Fruit fly (Drosophila melanogaster) whole organism, embryonic: ENCODE results near the gene RIOK2.
A peak's percentile ranks its signal among the peaks of the same experiment; 100 is the strongest.

Source experiments
- Adf1 ChIP-seq: fragments of 200-800 bp; sonication (Bioruptor generic); IDR thresholded peaks from 2 replicates; pipeline ENCODE4 v1.3.6; 2022; ENCODE audit warnings: missing biosample characterization, missing genetic modification characterization
- Blimp-1 ChIP-seq: fragments of 200-800 bp; sonication (Bioruptor generic); optimal IDR thresholded peaks from 3 replicates; lab custom pipeline; 2018; ENCODE audit warnings: missing biosample characterization, missing genetic modification characterization, mild to moderate bottlenecking, moderate library complexity, missing genetic modification reagents
- BtbVII ChIP-seq: fragments of 200-800 bp; sonication (Bioruptor generic); optimal IDR thresholded peaks from 3 replicates; lab custom pipeline; 2017; ENCODE audit warnings: missing biosample characterization, mild to moderate bottlenecking, missing genetic modification characterization
- CG10209 ChIP-seq: fragments of 200-800 bp; sonication (Bioruptor generic); optimal IDR thresholded peaks from 3 replicates; lab custom pipeline; 2017; ENCODE audit warnings: missing biosample characterization, mild to moderate bottlenecking, missing genetic modification characterization, missing genetic modification reagents
- CG10462 ChIP-seq: fragments of 200-800 bp; sonication (Bioruptor generic); optimal IDR thresholded peaks from 2 replicates; lab custom pipeline; 2016; ENCODE audit warnings: missing biosample characterization, missing genetic modification characterization
- CG10543 ChIP-seq: fragments of 200-800 bp; sonication (Bioruptor generic); optimal IDR thresholded peaks from 3 replicates; lab custom pipeline; 2017; ENCODE audit warnings: missing biosample characterization, mild to moderate bottlenecking, missing genetic modification characterization, moderate library complexity
- CG12104 ChIP-seq: fragments of 200-800 bp; sonication (Bioruptor generic); optimal IDR thresholded peaks from 3 replicates; lab custom pipeline; 2016; ENCODE audit warnings: missing biosample characterization, missing genetic modification characterization
- CG13894 ChIP-seq: fragments of 200-800 bp; sonication (Bioruptor generic); optimal IDR thresholded peaks from 3 replicates; lab custom pipeline; 2018; ENCODE audit warnings: missing biosample characterization, mild to moderate bottlenecking, missing genetic modification characterization, moderate library complexity
- CG15269 ChIP-seq: fragments of 200-800 bp; sonication (Bioruptor generic); optimal IDR thresholded peaks from 2 replicates; lab custom pipeline; 2018; ENCODE audit warnings: missing biosample characterization, mild to moderate bottlenecking, missing genetic modification characterization, moderate library complexity
- CG1603 ChIP-seq: fragments of 200-800 bp; sonication (Bioruptor generic); optimal IDR thresholded peaks from 2 replicates; lab custom pipeline; 2019; ENCODE audit warnings: missing biosample characterization, mild to moderate bottlenecking, missing genetic modification characterization, moderate library complexity
- CG17328 ChIP-seq: fragments of 200-800 bp; sonication (Bioruptor generic); IDR thresholded peaks from 2 replicates; pipeline ENCODE4 v1.3.6; 2022; ENCODE audit warnings: missing biosample characterization, missing genetic modification characterization
- CG18764 ChIP-seq: fragments of 200-800 bp; sonication (Bioruptor generic); optimal IDR thresholded peaks from 3 replicates; lab custom pipeline; 2016; ENCODE audit warnings: missing biosample characterization, missing genetic modification characterization
- CG2116 ChIP-seq: fragments of 200-800 bp; sonication (Bioruptor generic); optimal IDR thresholded peaks from 3 replicates; lab custom pipeline; 2018; ENCODE audit warnings: missing biosample characterization, mild to moderate bottlenecking, missing genetic modification characterization
- CG2199 ChIP-seq: fragments of 200-800 bp; sonication (Bioruptor generic); IDR thresholded peaks from 3 replicates; pipeline ENCODE4 v1.3.6; 2022; ENCODE audit warnings: missing biosample characterization, missing genetic modification characterization
- CG3065 ChIP-seq: fragments of 200-800 bp; sonication (Bioruptor generic); optimal IDR thresholded peaks from 2 replicates; lab custom pipeline; 2016; ENCODE audit warnings: missing biosample characterization, missing genetic modification characterization
- CG31365 ChIP-seq: fragments of 200-800 bp; sonication (Bioruptor generic); optimal IDR thresholded peaks from 2 replicates; lab custom pipeline; 2018; ENCODE audit warnings: missing biosample characterization, mild to moderate bottlenecking, missing genetic modification characterization
- CG3726 ChIP-seq: fragments of 200-800 bp; sonication (Bioruptor generic); IDR thresholded peaks from 3 replicates; pipeline ENCODE4, ENCODE4 v1.3.6; 2022; ENCODE audit warnings: missing biosample characterization, missing genetic modification characterization
- CG4404 ChIP-seq: fragments of 200-800 bp; sonication (Bioruptor generic); IDR thresholded peaks from 2 replicates; pipeline ENCODE4 v1.3.6; 2022; ENCODE audit warnings: missing biosample characterization, missing genetic modification characterization
- CG6683 ChIP-seq: fragments of 200-800 bp; sonication (Bioruptor generic); optimal IDR thresholded peaks from 2 replicates; lab custom pipeline; 2017; ENCODE audit warnings: missing biosample characterization, mild to moderate bottlenecking, missing genetic modification characterization, missing genetic modification reagents
- CG6689 ChIP-seq: fragments of 200-800 bp; sonication (Bioruptor generic); IDR thresholded peaks from 2 replicates; pipeline ENCODE4 v1.3.6; 2022; ENCODE audit warnings: missing biosample characterization, missing genetic modification characterization
- CG8290 ChIP-seq, 3 experiments: fragments of 200-800 bp; sonication (Bioruptor generic); optimal IDR thresholded peaks; 2 replicates each; lab custom pipeline; 2016 to 2019; ENCODE audit warnings: missing biosample characterization in 3 of 3, missing genetic modification characterization in 3 of 3, mild to moderate bottlenecking in 2 of 3, moderate library complexity in 1 of 3
- Camta ChIP-seq: fragments of 200-800 bp; sonication (Bioruptor generic); optimal IDR thresholded peaks from 2 replicates; lab custom pipeline; 2016; ENCODE audit warnings: missing biosample characterization, missing genetic modification characterization
- CrebB ChIP-seq: fragments of 200-800 bp; sonication (Bioruptor generic); optimal IDR thresholded peaks from 3 replicates; lab custom pipeline; 2018; ENCODE audit warnings: missing biosample characterization, mild to moderate bottlenecking, missing genetic modification characterization
- Dref ChIP-seq: fragments of 200-800 bp; sonication (Bioruptor generic); IDR thresholded peaks from 2 replicates; pipeline ENCODE4 v1.3.6; 2022; ENCODE audit warnings: missing biosample characterization, missing genetic modification characterization
- Elba2 ChIP-seq: fragments of 200-800 bp; sonication (Bioruptor generic); optimal IDR thresholded peaks from 3 replicates; lab custom pipeline; 2016; ENCODE audit warnings: missing biosample characterization, missing genetic modification characterization
- Ets65A ChIP-seq: fragments of 200-800 bp; sonication (Bioruptor generic); peaks from one replicate; lab custom pipeline; 2016; ENCODE audit warnings: missing biosample characterization, missing genetic modification characterization
- Ets97D ChIP-seq: fragments of 200-800 bp; sonication (Bioruptor generic); optimal IDR thresholded peaks from 3 replicates; lab custom pipeline; 2016; ENCODE audit warnings: missing biosample characterization, missing genetic modification characterization
- GATAe ChIP-seq: fragments of 200-800 bp; sonication (Bioruptor generic); conservative IDR thresholded peaks from 2 replicates; pipeline ENCODE4 v1.3.6; 2022; ENCODE audit warnings: missing biosample characterization, missing genetic modification characterization
- Gug ChIP-seq: fragments of 200-800 bp; sonication (Bioruptor generic); IDR thresholded peaks from 4 replicates; pipeline ENCODE4 v1.3.6; 2022; ENCODE audit warnings: missing biosample characterization, missing genetic modification characterization
- Pdp1 ChIP-seq, 2 experiments: fragments of 200-800 bp; sonication (Bioruptor generic); optimal IDR thresholded peaks; 3 replicates each; lab custom pipeline; 2016; ENCODE audit warnings: missing biosample characterization in 2 of 2, missing genetic modification characterization in 2 of 2, mild to moderate bottlenecking in 1 of 2, moderate library complexity in 1 of 2
- Rx ChIP-seq: fragments of 200-800 bp; sonication (Bioruptor generic); IDR thresholded peaks from 2 replicates; pipeline ENCODE4 v1.3.6; 2022; ENCODE audit warnings: missing biosample characterization, missing genetic modification characterization
- Sox100B ChIP-seq: fragments of 200-800 bp; sonication (Bioruptor generic); optimal IDR thresholded peaks from 3 replicates; lab custom pipeline; 2018; ENCODE audit warnings: missing biosample characterization, mild to moderate bottlenecking, missing genetic modification characterization
- Taf1 ChIP-seq: fragments of 200-800 bp; sonication (Bioruptor generic); IDR thresholded peaks from 2 replicates; pipeline ENCODE4 v1.3.6; 2022; ENCODE audit warnings: missing biosample characterization, missing genetic modification characterization
- Tbp ChIP-seq: fragments of >200 bp; optimal IDR thresholded peaks from 2 replicates; lab custom pipeline; 2018; ENCODE audit warnings: missing biosample characterization, missing genetic modification characterization
- cad ChIP-seq: fragments of >200 bp; optimal IDR thresholded peaks from 2 replicates; lab custom pipeline; 2017; ENCODE audit warnings: missing biosample characterization, missing genetic modification characterization
- dpn ChIP-seq, 2 experiments: fragments of 200-800 bp; sonication (Bioruptor generic); optimal IDR thresholded peaks; 3 replicates each; lab custom pipeline; 2016; ENCODE audit warnings: missing biosample characterization in 2 of 2, missing genetic modification characterization in 2 of 2
- emc ChIP-seq: fragments of 200-800 bp; sonication (Bioruptor generic); optimal IDR thresholded peaks from 2 replicates; lab custom pipeline; 2016; ENCODE audit warnings: missing biosample characterization, missing genetic modification characterization
- esg ChIP-seq: fragments of 200-800 bp; sonication (Bioruptor generic); conservative IDR thresholded peaks from 2 replicates; pipeline ENCODE4 v1.3.6; 2022; ENCODE audit warnings: missing biosample characterization, missing genetic modification characterization
- ewg ChIP-seq: fragments of 200-800 bp; sonication (Bioruptor generic); optimal IDR thresholded peaks from 3 replicates; lab custom pipeline; 2017; ENCODE audit warnings: mild to moderate bottlenecking, missing biosample characterization, missing genetic modification reagents, missing genetic modification characterization
- ftz-f1 ChIP-seq: fragments of 200-800 bp; sonication (Bioruptor generic); optimal IDR thresholded peaks from 2 replicates; lab custom pipeline; 2016; ENCODE audit warnings: missing biosample characterization, missing genetic modification characterization
- insv ChIP-seq, 2 experiments: fragments of 200-800 bp; sonication (Bioruptor generic); optimal IDR thresholded peaks; 3 replicates each; lab custom pipeline; 2016 to 2018; ENCODE audit warnings: missing biosample characterization in 2 of 2, missing genetic modification characterization in 2 of 2
- kni ChIP-seq: fragments of 200-800 bp; sonication (Bioruptor generic); optimal IDR thresholded peaks from 3 replicates; lab custom pipeline; 2017; ENCODE audit warnings: mild to moderate bottlenecking, missing biosample characterization, missing genetic modification reagents, missing genetic modification characterization
- org-1 ChIP-seq: fragments of 200-800 bp; sonication (Bioruptor generic); optimal IDR thresholded peaks from 2 replicates; lab custom pipeline; 2017; ENCODE audit warnings: missing biosample characterization, missing genetic modification characterization
- phol ChIP-seq: fragments of 200-800 bp; sonication (Bioruptor generic); optimal IDR thresholded peaks from 3 replicates; lab custom pipeline; 2018; ENCODE audit warnings: missing biosample characterization, mild to moderate bottlenecking, missing genetic modification characterization, moderate library complexity
- run ChIP-seq: fragments of 200-800 bp; sonication (Bioruptor generic); optimal IDR thresholded peaks from 3 replicates; lab custom pipeline; 2018; ENCODE audit warnings: missing biosample characterization, mild to moderate bottlenecking, missing genetic modification characterization
- sc ChIP-seq, 3 experiments: fragments of >200 bp in 2 of 3; fragments of 200-800 bp in 1 of 3; sonication (Bioruptor generic) in 1 of 3; optimal IDR thresholded peaks; 2 replicates in 2 of 3; 3 replicates in 1 of 3; lab custom pipeline; 2017; ENCODE audit warnings: mild to moderate bottlenecking in 1 of 3, missing biosample characterization in 1 of 3, missing genetic modification characterization in 1 of 3, missing genetic modification reagents in 1 of 3
- sr ChIP-seq: fragments of 200-800 bp; sonication (Bioruptor generic); IDR thresholded peaks from 3 replicates; pipeline ENCODE4 v1.3.6; 2022; ENCODE audit warnings: missing biosample characterization, missing genetic modification characterization
- stc ChIP-seq: fragments of 200-800 bp; sonication (Bioruptor generic); IDR thresholded peaks from 2 replicates; pipeline ENCODE4 v1.3.6; 2022; ENCODE audit warnings: missing biosample characterization, missing genetic modification characterization
- vnd ChIP-seq: fragments of 200-800 bp; sonication (Bioruptor generic); IDR thresholded peaks from 3 replicates; pipeline ENCODE4 v1.3.6; 2022; ENCODE audit warnings: missing biosample characterization, missing genetic modification characterization; ENCODE audit not compliant: partially characterized antibody
- wor ChIP-seq: fragments of 200-800 bp; sonication (Bioruptor generic); IDR thresholded peaks from 2 replicates; pipeline ENCODE4 v1.3.6; 2022; ENCODE audit warnings: missing biosample characterization, missing genetic modification characterization

RIOK2 gene

dm6 chr3R:25262322-25262761 lies 3.3 kb upstream of the RIOK2 start, which contains the start of the genes Kdsr and CG11858 (continued):
- no peak for TF ChIP-seq BtbVII (GFP tag; lab: Kevin White, UChicago)
- TF ChIP-seq CG2116 (GFP tag; lab: Kevin White, UChicago), result peak; percentile 63
- TF ChIP-seq run (tag; lab: Kevin White, UChicago), result peak; percentile 2
- no peak for TF ChIP-seq CG3065
- TF ChIP-seq CG15269 (tag; lab: Kevin White, UChicago), result no peak
- 0 out of 3 replicates have a peak, but pooled peaks have one; percentile 23 for TF ChIP-seq vnd
- peak; percentile 16 for TF ChIP-seq Camta (GFP tag; lab: Kevin White, UChicago)
- no peak for TF ChIP-seq cad (GFP tag; lab: Kevin White, UChicago)
- peak; percentile 63 for TF ChIP-seq CG6689 (GFP tag; lab: Robert Waterston, UW)
- TF ChIP-seq Ets97D (GFP tag; lab: Kevin White, UChicago), result peak; percentile 71
- peak; percentile 54 for TF ChIP-seq Adf1 (GFP tag; lab: Robert Waterston, UW)
- no peak for TF ChIP-seq emc
- peak; percentile 27 for TF ChIP-seq CG18764
- TF ChIP-seq dpn (GFP tag; optimal IDR thresholded peaks at IDR 0.05; lab: Kevin White, UChicago), result peak; percentile 56 to 57
- peak; percentile 1 for TF ChIP-seq CG8290 (GFP tag; optimal IDR thresholded peaks at IDR 0.05; lab: Kevin White, UChicago)
- TF ChIP-seq CG8290 (tag; optimal IDR thresholded peaks at IDR 0.05; lab: Kevin White, UChicago), result peak in 1 of 2 experiments; percentile 14
- peak; percentile 47; the same call in 1 of the 2 replicates for TF ChIP-seq CG4404 (GFP tag; lab: Robert Waterston, UW)
- TF ChIP-seq Pdp1 (GFP tag; optimal IDR thresholded peaks at IDR 0.05; lab: Kevin White, UChicago), result peak; percentile 63 to 70
- peak; percentile 46; the same call in 1 of the 2 replicates for TF ChIP-seq wor (GFP tag; lab: Robert Waterston, UW)
- peak; percentile 52 for TF ChIP-seq Taf1 (GFP tag; lab: Robert Waterston, UW)
- peak; percentile 6 for TF ChIP-seq kni (GFP tag; lab: Kevin White, UChicago)
- TF ChIP-seq insv (GFP tag; optimal IDR thresholded peaks at IDR 0.05; lab: Kevin White, UChicago), result peak in 1 of 2 experiments; percentile 81
- peak; percentile 75 for TF ChIP-seq phol (tag; lab: Kevin White, UChicago)
- TF ChIP-seq Tbp (GFP tag; lab: Kevin White, UChicago), result no peak
- peak; percentile 51 for TF ChIP-seq Dref (GFP tag; lab: Robert Waterston, UW)
- no peak for TF ChIP-seq Gug
- peak; percentile 32 for TF ChIP-seq CG6683
- TF ChIP-seq sc (optimal IDR thresholded peaks at IDR 0.05; lab: Kevin White, UChicago), result no peak
- no peak for TF ChIP-seq sc (GFP tag; optimal IDR thresholded peaks at IDR 0.05; lab: Kevin White, UChicago)
- no peak for TF ChIP-seq CG2199 (GFP tag; lab: Robert Waterston, UW)
- peak; percentile 36; the same call in 1 of the 2 replicates for TF ChIP-seq esg (GFP tag; lab: Robert Waterston, UW)
- peak; percentile 38 for TF ChIP-seq CG10209 (GFP tag; lab: Kevin White, UChicago)
- peak; percentile 65 for TF ChIP-seq CG17328 (GFP tag; lab: Robert Waterston, UW)
- TF ChIP-seq ewg (GFP tag; lab: Kevin White, UChicago), result no peak
- peak; percentile 61 for TF ChIP-seq GATAe
- peak; percentile 59 for TF ChIP-seq CG10543 (GFP tag; lab: Kevin White, UChicago)
- no peak for TF ChIP-seq sr (GFP tag; lab: Robert Waterston, UW)
- peak; percentile 94 for TF ChIP-seq Ets65A (GFP tag; lab: Kevin White, UChicago)
- TF ChIP-seq ftz-f1 (GFP tag; lab: Kevin White, UChicago), result peak; percentile 25
- TF ChIP-seq Elba2, result no peak
- TF ChIP-seq CG31365, result no peak
- peak; percentile 19 for TF ChIP-seq CG10462 (GFP tag; lab: Kevin White, UChicago)
- TF ChIP-seq CG1603 (tag; lab: Kevin White, UChicago), result peak; percentile 57
- no peak for TF ChIP-seq Sox100B (GFP tag; lab: Kevin White, UChicago)
- TF ChIP-seq Blimp-1 (GFP tag; lab: Kevin White, UChicago), result no peak
- TF ChIP-seq CG13894, result peak; percentile 57
- peak; percentile 44 for TF ChIP-seq CrebB (tag; lab: Kevin White, UChicago)
- peak; percentile 32 for TF ChIP-seq CG12104 (GFP tag; lab: Kevin White, UChicago)
- TF ChIP-seq org-1 (GFP tag; lab: Kevin White, UChicago), result no peak
- TF ChIP-seq Rx, result peak; percentile 50
- TF ChIP-seq CG3726 (GFP tag; lab: Robert Waterston, UW), result no peak
- 0 out of 2 replicates have a peak, but pooled peaks have one; percentile 10 for TF ChIP-seq stc (GFP tag; lab: Robert Waterston, UW)
